Worm (Caenorhabditis elegans) whole organism, L1 larva: ENCODE measurements around the gene cyp-33C2.

Experiments
- alr-1 ChIP-seq: fragments of 200-800 bp; sonication (Bioruptor generic); optimal IDR thresholded peaks from 2 replicates; lab custom pipeline; 2018; ENCODE audit warnings: borderline replicate concordance, mild to moderate bottlenecking, missing genetic modification characterization, missing compliant biosample characterization
- aly-2 ChIP-seq: fragments of 150-350 bp; optimal IDR thresholded peaks from 2 replicates; lab custom pipeline; 2014; ENCODE audit warnings: missing biosample characterization, missing genetic modification characterization
- ama-1 ChIP-seq: fragments of 150-350 bp; optimal IDR thresholded peaks from 2 replicates; lab custom pipeline; 2014
- dpl-1 ChIP-seq, 3 experiments: fragments of 150-350 bp in 2 of 3; sonication (generic microtip) in 1 of 3; optimal IDR thresholded peaks; 2 replicates each; lab custom pipeline; 2014 to 2017; ENCODE audit warnings: missing biosample characterization in 3 of 3, missing genetic modification characterization in 3 of 3, missing genetic modification reagents in 3 of 3
- fkh-4 ChIP-seq: sonication (generic microtip); optimal IDR thresholded peaks from 2 replicates; lab custom pipeline; 2016; ENCODE audit warnings: missing compliant biosample characterization, missing genetic modification characterization, borderline replicate concordance
- fkh-8 ChIP-seq: sonication (generic microtip); optimal IDR thresholded peaks from 2 replicates; lab custom pipeline; 2016; ENCODE audit warnings: mild to moderate bottlenecking, missing genetic modification characterization, missing compliant biosample characterization
- jun-1 ChIP-seq: fragments of 150-350 bp; optimal IDR thresholded peaks from 2 replicates; lab custom pipeline; 2014; ENCODE audit warnings: missing biosample characterization, missing genetic modification reagents, missing genetic modification characterization
- nhr-71 ChIP-seq: sonication (generic microtip); optimal IDR thresholded peaks from 2 replicates; lab custom pipeline; 2016; ENCODE audit warnings: mild to moderate bottlenecking, missing genetic modification characterization, moderate library complexity, missing compliant biosample characterization
- nhr-76 ChIP-seq: sonication (generic microtip); optimal IDR thresholded peaks from 2 replicates; lab custom pipeline; 2017; ENCODE audit warnings: missing biosample characterization, missing genetic modification characterization
- snpc-4 ChIP-seq: fragments of 150-350 bp; optimal IDR thresholded peaks from 2 replicates; lab custom pipeline; 2014; ENCODE audit warnings: missing biosample characterization, missing genetic modification characterization
- unc-130 ChIP-seq: fragments of 150-350 bp; optimal IDR thresholded peaks from 2 replicates; lab custom pipeline; 2017; ENCODE audit warnings: missing biosample characterization, missing genetic modification characterization, inconsistent platforms
- unc-86 ChIP-seq: sonication (generic microtip); optimal IDR thresholded peaks from 2 replicates; lab custom pipeline; 2016; ENCODE audit warnings: missing genetic modification characterization, missing compliant biosample characterization
- ztf-11 ChIP-seq, 2 experiments: sonication (generic microtip); optimal IDR thresholded peaks; 2 replicates each; lab custom pipeline; 2016 to 2017; ENCODE audit warnings: missing genetic modification characterization in 2 of 2, missing biosample characterization in 1 of 2, missing compliant biosample characterization in 1 of 2

DNA sequence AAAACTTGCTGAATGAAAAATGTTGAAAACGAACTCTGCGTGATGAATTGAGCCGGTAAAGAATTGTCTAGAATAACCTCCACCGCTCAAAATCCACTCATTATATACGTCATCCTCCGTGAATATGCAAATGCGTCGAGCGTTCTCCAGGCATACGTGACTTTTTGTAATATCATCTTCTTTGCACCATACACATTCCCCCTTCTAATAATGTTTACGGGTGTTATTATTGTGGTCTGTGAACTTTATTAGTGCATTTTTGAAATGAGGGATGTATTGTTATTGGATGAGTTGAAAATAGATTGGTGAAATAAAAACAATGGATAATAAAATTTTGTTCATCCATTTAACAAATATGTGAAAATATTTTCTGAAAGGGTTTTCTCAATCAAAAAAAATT, 43.4 kb upstream of the cyp-33C2 start, which contains the start of gene F22F7.7:
- TF ChIP-seq dpl-1 (GFP tag; optimal IDR thresholded peaks at IDR 0.05; lab: Kevin White, UChicago) = no peak
- TF ChIP-seq aly-2 (tag; lab: Kevin White, UChicago) = no peak
- TF ChIP-seq nhr-71 (tag; lab: Kevin White, UChicago) = no peak
- no peak for TF ChIP-seq unc-86 (tag; lab: Kevin White, UChicago)
- TF ChIP-seq ztf-11 (tag; optimal IDR thresholded peaks at IDR 0.05; lab: Kevin White, UChicago) = no peak
- TF ChIP-seq fkh-8 = no peak
- TF ChIP-seq unc-130 (tag; lab: Kevin White, UChicago) = no peak
- TF ChIP-seq fkh-4 (tag; lab: Kevin White, UChicago) = no peak
- no peak for TF ChIP-seq snpc-4
- no peak for TF ChIP-seq jun-1 (tag; lab: Kevin White, UChicago)
- no peak for TF ChIP-seq ama-1
- no peak for TF ChIP-seq alr-1 (tag; lab: Kevin White, UChicago)
- TF ChIP-seq nhr-76 = no peak
